Worm (Caenorhabditis elegans) whole organism, young adult: ENCODE data around the gene pals-21.
A peak's percentile ranks its signal among the peaks of the same experiment; 100 is the strongest.

Source experiments
- B0035.1 ChIP-seq: sonication (generic microtip); optimal IDR thresholded peaks from 2 replicates; lab custom pipeline; 2016; ENCODE audit warnings: missing genetic modification characterization, mild to moderate bottlenecking, missing compliant biosample characterization, missing genotype, missing genetic modification reagents
- F10E7.11 ChIP-seq: sonication (generic microtip); optimal IDR thresholded peaks from 2 replicates; lab custom pipeline; 2017; ENCODE audit warnings: mild to moderate bottlenecking, missing genetic modification characterization, moderate library complexity, missing compliant biosample characterization
- F33H1.4 ChIP-seq: fragments of 200-800 bp; sonication (Bioruptor generic); IDR thresholded peaks from 2 replicates; pipeline ENCODE4 v1.3.6; 2022; ENCODE audit warnings: missing genetic modification reagents, missing genetic modification characterization, missing compliant biosample characterization
- F37B4.10 ChIP-seq: fragments of 200-800 bp; sonication (Bioruptor generic); IDR thresholded peaks from 2 replicates; pipeline ENCODE4 v1.3.6; 2022; ENCODE audit warnings: missing genetic modification characterization, missing compliant biosample characterization
- F39B2.1 ChIP-seq: fragments of 200-800 bp; sonication (Bioruptor generic); IDR thresholded peaks from 2 replicates; pipeline ENCODE4 v1.3.6; 2022; ENCODE audit warnings: missing genetic modification reagents, missing genetic modification characterization, missing compliant biosample characterization
- F57A8.1 ChIP-seq: fragments of 200-800 bp; sonication (Bioruptor generic); optimal IDR thresholded peaks from 2 replicates; lab custom pipeline; 2018; ENCODE audit warnings: mild to moderate bottlenecking, missing genetic modification characterization, moderate library complexity, missing compliant biosample characterization
- K11D2.4 ChIP-seq: fragments of 200-800 bp; sonication (Bioruptor generic); IDR thresholded peaks from 2 replicates; pipeline ENCODE4 v1.3.6; 2022; ENCODE audit warnings: missing genetic modification reagents, missing genetic modification characterization, missing compliant biosample characterization
- K12H6.12 ChIP-seq: fragments of 200-800 bp; sonication (Bioruptor generic); optimal IDR thresholded peaks from 2 replicates; lab custom pipeline; 2018; ENCODE audit warnings: mild to moderate bottlenecking, missing genetic modification characterization, missing compliant biosample characterization
- T07F8.4 ChIP-seq: sonication (generic microtip); optimal IDR thresholded peaks from 2 replicates; lab custom pipeline; 2016; ENCODE audit warnings: mild to moderate bottlenecking, missing genetic modification characterization, moderate library complexity, missing compliant biosample characterization
- Y53G8AR.9 ChIP-seq: fragments of 200-800 bp; sonication (Bioruptor generic); conservative IDR thresholded peaks from 2 replicates; pipeline ENCODE4 v1.3.6; 2022; ENCODE audit warnings: missing genetic modification reagents, missing genetic modification characterization, missing compliant biosample characterization
- akir-1 ChIP-seq: fragments of 200-800 bp; sonication (Bioruptor generic); optimal IDR thresholded peaks from 2 replicates; lab custom pipeline; 2018; ENCODE audit warnings: mild to moderate bottlenecking, missing genetic modification characterization, moderate library complexity, missing compliant biosample characterization
- ama-1 ChIP-seq, 3 experiments: fragments of 150-350 bp in 1 of 3; sonication (generic microtip) in 2 of 3; optimal IDR thresholded peaks; 2 replicates each; lab custom pipeline; 2014 to 2018; ENCODE audit warnings: missing biosample characterization in 2 of 3, missing genetic modification characterization in 2 of 3, missing genetic modification reagents in 2 of 3
- attf-3 ChIP-seq: fragments of 200-800 bp; sonication (Bioruptor generic); conservative IDR thresholded peaks from 2 replicates; pipeline ENCODE4 v1.3.6; 2022; ENCODE audit warnings: missing genetic modification reagents, missing genetic modification characterization, missing compliant biosample characterization
- bed-2 ChIP-seq: fragments of 200-800 bp; sonication (Bioruptor generic); IDR thresholded peaks from 2 replicates; pipeline ENCODE4 v1.3.6; 2022; ENCODE audit warnings: missing genetic modification reagents, missing genetic modification characterization, missing compliant biosample characterization
- ccch-3 ChIP-seq: fragments of 200-800 bp; sonication (Bioruptor generic); optimal IDR thresholded peaks from 2 replicates; lab custom pipeline; 2018; ENCODE audit warnings: mild to moderate bottlenecking, missing genetic modification characterization, missing compliant biosample characterization
- ceh-100 ChIP-seq: fragments of 200-800 bp; sonication (Bioruptor generic); IDR thresholded peaks from 2 replicates; pipeline ENCODE4 v1.3.6; 2022; ENCODE audit warnings: missing genetic modification reagents, missing genetic modification characterization, missing compliant biosample characterization
- chd-7 ChIP-seq: sonication (generic microtip); optimal IDR thresholded peaks from 2 replicates; lab custom pipeline; 2016; ENCODE audit warnings: mild to moderate bottlenecking, missing genetic modification characterization, moderate library complexity, missing compliant biosample characterization
- dox-1 ChIP-seq: fragments of 200-800 bp; sonication (Bioruptor generic); IDR thresholded peaks from 2 replicates; pipeline ENCODE4 v1.3.6; 2022; ENCODE audit warnings: missing genetic modification reagents, missing genetic modification characterization, missing compliant biosample characterization
- dpl-1 ChIP-seq: fragments of 150-350 bp; optimal IDR thresholded peaks from 2 replicates; lab custom pipeline; 2014; ENCODE audit warnings: missing biosample characterization, missing genetic modification reagents, missing genetic modification characterization
- efl-1 ChIP-seq: fragments of 150-350 bp; optimal IDR thresholded peaks from 2 replicates; lab custom pipeline; 2014; ENCODE audit warnings: missing biosample characterization, missing genetic modification reagents, missing genetic modification characterization
- egl-18 ChIP-seq: fragments of 200-800 bp; sonication (Bioruptor generic); IDR thresholded peaks from 2 replicates; pipeline ENCODE4 v1.3.6; 2022; ENCODE audit warnings: missing genetic modification reagents, missing genetic modification characterization, missing compliant biosample characterization
- egrh-3 ChIP-seq: fragments of 200-800 bp; sonication (Bioruptor generic); IDR thresholded peaks from 2 replicates; pipeline ENCODE4 v1.3.6; 2022; ENCODE audit warnings: missing genetic modification reagents, missing genetic modification characterization, missing compliant biosample characterization
- hmg-1.2 ChIP-seq: fragments of 200-800 bp; sonication (Bioruptor generic); IDR thresholded peaks from 2 replicates; pipeline ENCODE4 v1.3.6; 2022; ENCODE audit warnings: missing genetic modification reagents, missing genetic modification characterization, missing compliant biosample characterization
- hmg-20 ChIP-seq: fragments of 200-800 bp; sonication (Bioruptor generic); IDR thresholded peaks from 2 replicates; pipeline ENCODE4 v1.3.6; 2022; ENCODE audit warnings: missing genetic modification reagents, missing genetic modification characterization, missing compliant biosample characterization
- hrde-1 ChIP-seq: sonication (generic microtip); optimal IDR thresholded peaks from 2 replicates; lab custom pipeline; 2016; ENCODE audit warnings: missing genetic modification characterization, mild to moderate bottlenecking, missing compliant biosample characterization, moderate library complexity, missing genotype, missing genetic modification reagents, borderline replicate concordance
- hsf-1 ChIP-seq: fragments of 200-800 bp; sonication (Bioruptor generic); IDR thresholded peaks from 2 replicates; pipeline ENCODE4 v1.3.6; 2022; ENCODE audit warnings: missing genetic modification reagents, missing genetic modification characterization, missing compliant biosample characterization
- lin-26 ChIP-seq: fragments of 200-800 bp; sonication (Bioruptor generic); IDR thresholded peaks from 2 replicates; pipeline ENCODE4 v1.3.6; 2022; ENCODE audit warnings: missing genetic modification reagents, missing genetic modification characterization, missing compliant biosample characterization
- lin-40 ChIP-seq: sonication (generic microtip); optimal IDR thresholded peaks from 2 replicates; lab custom pipeline; 2016; ENCODE audit warnings: missing genetic modification characterization, mild to moderate bottlenecking, missing compliant biosample characterization, missing genotype, missing genetic modification reagents
- lin-54 ChIP-seq: fragments of 200-800 bp; sonication (Bioruptor generic); optimal IDR thresholded peaks from 2 replicates; lab custom pipeline; 2018; ENCODE audit warnings: mild to moderate bottlenecking, missing genetic modification characterization, missing compliant biosample characterization
- lsl-1 ChIP-seq: fragments of 200-800 bp; sonication (Bioruptor generic); optimal IDR thresholded peaks from 2 replicates; lab custom pipeline; 2018; ENCODE audit warnings: mild to moderate bottlenecking, missing genetic modification characterization, moderate library complexity, missing compliant biosample characterization
- mes-4 ChIP-seq: sonication (generic microtip); optimal IDR thresholded peaks from 2 replicates; lab custom pipeline; 2016; ENCODE audit warnings: missing genotype, missing genetic modification characterization, missing compliant biosample characterization
- nfya-1 ChIP-seq: sonication (generic microtip); optimal IDR thresholded peaks from 2 replicates; lab custom pipeline; 2017; ENCODE audit warnings: antibody characterized with exemption, missing compliant biosample characterization, missing genetic modification characterization, borderline replicate concordance; ENCODE audit not compliant: insufficient read depth
- nfya-2 ChIP-seq: fragments of 200-800 bp; sonication (Bioruptor generic); IDR thresholded peaks from 2 replicates; pipeline ENCODE4 v1.3.6; 2022; ENCODE audit warnings: missing genetic modification reagents, missing genetic modification characterization, missing compliant biosample characterization
- nhr-179 ChIP-seq: sonication (generic microtip); optimal IDR thresholded peaks from 2 replicates; lab custom pipeline; 2016; ENCODE audit warnings: mild to moderate bottlenecking, missing genetic modification characterization, missing compliant biosample characterization
- pbrm-1 ChIP-seq: fragments of 200-800 bp; sonication (Bioruptor generic); IDR thresholded peaks from 2 replicates; pipeline ENCODE4 v1.3.6; 2022; ENCODE audit warnings: missing genetic modification reagents, missing genetic modification characterization, missing compliant biosample characterization
- rpc-1 ChIP-seq, 2 experiments: fragments of 150-350 bp in 1 of 2; sonication (generic microtip) in 1 of 2; optimal IDR thresholded peaks; 2 replicates each; lab custom pipeline; 2014 to 2018; ENCODE audit warnings: missing biosample characterization in 1 of 2, missing genetic modification characterization in 1 of 2, missing genetic modification reagents in 1 of 2, missing genotype in 1 of 2
- sea-2 ChIP-seq: fragments of 200-800 bp; sonication (Bioruptor generic); IDR thresholded peaks from 2 replicates; pipeline ENCODE4 v1.3.6; 2022; ENCODE audit warnings: missing genetic modification characterization, missing compliant biosample characterization
- snpc-1.1 ChIP-seq: sonication (generic microtip); optimal IDR thresholded peaks from 2 replicates; lab custom pipeline; 2017; ENCODE audit warnings: missing genetic modification characterization, mild to moderate bottlenecking, missing compliant biosample characterization, antibody characterized with exemption, moderate library complexity, missing genotype, missing genetic modification reagents; ENCODE audit not compliant: insufficient read depth
- snpc-1.3 ChIP-seq: sonication (generic microtip); optimal IDR thresholded peaks from 2 replicates; lab custom pipeline; 2017; ENCODE audit warnings: missing genetic modification characterization, mild to moderate bottlenecking, missing compliant biosample characterization, antibody characterized with exemption, moderate library complexity, missing genotype, missing genetic modification reagents; ENCODE audit not compliant: insufficient read depth
- snpc-3.4 ChIP-seq: sonication (generic microtip); optimal IDR thresholded peaks from 2 replicates; lab custom pipeline; 2017; ENCODE audit warnings: missing genetic modification characterization, mild to moderate bottlenecking, missing compliant biosample characterization, antibody characterized with exemption, moderate library complexity, missing genotype, missing genetic modification reagents
- snpc-4 ChIP-seq, 5 experiments: fragments of 150-350 bp in 1 of 5; sonication (generic microtip) in 4 of 5; optimal IDR thresholded peaks; 2 replicates each; lab custom pipeline; 2014 to 2018; ENCODE audit warnings: missing genetic modification characterization in 5 of 5, missing biosample characterization in 3 of 5, antibody characterized with exemption in 2 of 5, mild to moderate bottlenecking in 2 of 5, missing compliant biosample characterization in 2 of 5, missing genotype in 2 of 5, moderate library complexity in 2 of 5, missing genetic modification reagents in 1 of 5
- somi-1 ChIP-seq: fragments of 200-800 bp; sonication (Bioruptor generic); optimal IDR thresholded peaks from 2 replicates; lab custom pipeline; 2018; ENCODE audit warnings: mild to moderate bottlenecking, missing genetic modification characterization, missing compliant biosample characterization
- unc-130 ChIP-seq: sonication (generic microtip); optimal IDR thresholded peaks from 2 replicates; lab custom pipeline; 2016; ENCODE audit warnings: missing genetic modification reagents, missing genetic modification characterization, missing compliant biosample characterization
- zim-3 ChIP-seq: sonication (generic microtip); optimal IDR thresholded peaks from 2 replicates; lab custom pipeline; 2017; ENCODE audit warnings: mild to moderate bottlenecking, missing genetic modification characterization, moderate library complexity, missing compliant biosample characterization

Gene pals-21

DNA sequence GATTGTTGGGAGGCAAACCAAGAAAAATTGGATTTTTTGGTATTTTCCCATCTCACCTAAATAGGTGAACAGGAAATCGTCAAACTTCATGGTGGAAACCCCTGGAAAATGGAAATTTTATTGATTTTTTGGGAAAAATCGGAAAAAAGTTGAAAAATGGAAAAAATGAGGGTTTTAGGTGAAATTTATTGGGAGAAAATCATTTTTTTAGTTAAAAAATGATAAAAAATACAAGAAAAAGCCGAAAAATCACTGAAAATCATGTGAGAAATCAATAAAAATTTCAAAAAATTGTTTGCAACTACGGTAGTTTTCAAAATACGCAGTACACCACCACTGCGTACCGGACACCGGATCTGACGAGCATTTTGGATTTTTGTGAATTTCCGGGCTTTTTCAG, 46.7 kb upstream of the pals-21 start, which contains the start of gene lelo-2:
Gene lelo-2 (minus strand): TSS at position 101 of the 400 bp plus-strand sequence.
- TF ChIP-seq lsl-1 (peak; percentile 64), akir-1 (GFP tag; lab: Kevin White, UChicago) (no peak)

DNA sequence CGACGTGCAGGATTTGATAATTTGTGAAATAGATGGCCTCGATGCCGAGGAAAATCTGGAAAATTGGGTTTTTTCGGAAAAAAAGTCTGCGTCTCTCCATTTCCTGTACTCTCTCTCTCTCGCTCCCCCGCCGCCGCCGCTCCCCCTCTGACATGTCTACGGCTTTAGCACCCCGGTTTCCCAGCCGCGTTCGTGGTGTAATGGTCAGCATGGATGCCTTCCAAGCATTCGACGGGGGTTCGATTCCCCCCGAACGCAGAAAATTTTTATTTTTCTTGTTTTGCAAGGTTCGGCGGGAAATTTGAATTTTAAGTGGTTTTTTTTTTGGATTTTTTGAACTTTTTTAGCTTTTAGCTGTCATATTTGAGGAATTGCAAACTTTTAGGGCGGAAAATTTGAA, 43.9 kb upstream of the pals-21 start:
- no peak for TF ChIP-seq snpc-4 (GFP tag; optimal IDR thresholded peaks at IDR 0.05; lab: Kevin White, UChicago)
- peak in 3 of 4 experiments; percentile 9 to 32 (median 31) for TF ChIP-seq snpc-4 (tag; optimal IDR thresholded peaks at IDR 0.05; lab: Kevin White, UChicago)
- peak; percentile 73; the same call in 1 of the 2 replicates for TF ChIP-seq hmg-20 (GFP tag; lab: Robert Waterston, UW)
- TF ChIP-seq nfya-2: no peak
- peak; percentile 16 for TF ChIP-seq efl-1 (GFP tag; lab: Kevin White, UChicago)
- TF ChIP-seq F33H1.4 (GFP tag; lab: Robert Waterston, UW): peak; percentile 58
- peak; percentile 76 for TF ChIP-seq egrh-3 (GFP tag; lab: Robert Waterston, UW)
- peak; percentile 77; the same call in 1 of the 2 replicates for TF ChIP-seq dox-1 (GFP tag; lab: Robert Waterston, UW)
- peak; percentile 100 for TF ChIP-seq hmg-1.2
- peak; percentile 87 for TF ChIP-seq lin-26 (GFP tag; lab: Robert Waterston, UW)
- TF ChIP-seq dpl-1: peak; percentile 38
- no peak for TF ChIP-seq ccch-3 (GFP tag; lab: Kevin White, UChicago)
- TF ChIP-seq somi-1: no peak
- no peak for TF ChIP-seq B0035.1 (tag; lab: Kevin White, UChicago)
- no peak for TF ChIP-seq nhr-179 (tag; lab: Kevin White, UChicago)
- no peak for TF ChIP-seq F39B2.1
- peak; percentile 67 for TF ChIP-seq K11D2.4 (GFP tag; lab: Robert Waterston, UW)
- TF ChIP-seq ama-1 (optimal IDR thresholded peaks at IDR 0.05; lab: Kevin White, UChicago): no peak
- peak in 1 of 2 experiments; percentile 90 for TF ChIP-seq ama-1 (GFP tag; optimal IDR thresholded peaks at IDR 0.05; lab: Kevin White, UChicago)
- TF ChIP-seq T07F8.4 (tag; lab: Kevin White, UChicago): peak; percentile 32
- no peak for TF ChIP-seq F37B4.10 (GFP tag; lab: Robert Waterston, UW)
- TF ChIP-seq lin-54 (GFP tag; lab: Kevin White, UChicago): peak; percentile 78
- TF ChIP-seq egl-18 (GFP tag; lab: Robert Waterston, UW): no peak
- TF ChIP-seq pbrm-1: peak; percentile 69; the same call in 1 of the 2 replicates
- TF ChIP-seq ceh-100: peak; percentile 52; the same call in 1 of the 2 replicates
- peak; percentile 72 for TF ChIP-seq rpc-1 (optimal IDR thresholded peaks at IDR 0.05; lab: Kevin White, UChicago)
- TF ChIP-seq rpc-1 (tag; optimal IDR thresholded peaks at IDR 0.05; lab: Kevin White, UChicago): peak; percentile 84
- TF ChIP-seq chd-7: peak; percentile 71
- TF ChIP-seq zim-3 (tag; lab: Kevin White, UChicago): no peak
- TF ChIP-seq attf-3 (GFP tag; lab: Robert Waterston, UW): peak; percentile 36; the same call in 1 of the 2 replicates
- TF ChIP-seq snpc-1.3: peak; percentile 46
- TF ChIP-seq unc-130 (GFP tag; lab: Kevin White, UChicago): no peak
- TF ChIP-seq F10E7.11 (tag; lab: Kevin White, UChicago): peak; percentile 59
- TF ChIP-seq snpc-1.1 (tag; lab: Kevin White, UChicago): peak; percentile 28
- TF ChIP-seq lin-40 (tag; lab: Kevin White, UChicago): peak; percentile 61
- no peak for TF ChIP-seq bed-2 (GFP tag; lab: Robert Waterston, UW)
- TF ChIP-seq snpc-3.4 (tag; lab: Kevin White, UChicago): peak; percentile 33
- peak; percentile 58 for TF ChIP-seq K12H6.12 (tag; lab: Kevin White, UChicago)
- 0 out of 2 replicates have a peak, but pooled peaks have one; percentile 66 for TF ChIP-seq sea-2 (GFP tag; lab: Robert Waterston, UW)
- no peak for TF ChIP-seq hsf-1 (GFP tag; lab: Robert Waterston, UW)
- no peak for TF ChIP-seq nfya-1
- peak; percentile 72 for TF ChIP-seq Y53G8AR.9
- no peak for TF ChIP-seq F57A8.1 (GFP tag; lab: Kevin White, UChicago)
- peak; percentile 73 for TF ChIP-seq hrde-1 (tag; lab: Kevin White, UChicago)
- TF ChIP-seq mes-4 (tag; lab: Kevin White, UChicago): no peak
